Worm (Caenorhabditis elegans) whole organism, L1 larva: ENCODE results near the gene F35H8.2.

Experiments
- C04F5.9 ChIP-seq: sonication (generic microtip); optimal IDR thresholded peaks from 2 replicates; lab custom pipeline; 2016; ENCODE audit warnings: missing genetic modification characterization, missing compliant biosample characterization
- C16A3.4 ChIP-seq: fragments of 150-350 bp; optimal IDR thresholded peaks from 2 replicates; lab custom pipeline; 2014; ENCODE audit warnings: missing biosample characterization, missing genetic modification characterization
- C34B4.2 ChIP-seq: sonication (generic microtip); optimal IDR thresholded peaks from 2 replicates; lab custom pipeline; 2017; ENCODE audit warnings: mild to moderate bottlenecking, missing genetic modification characterization, missing compliant biosample characterization
- F16B12.6 ChIP-seq: fragments of 150-350 bp; optimal IDR thresholded peaks from 2 replicates; lab custom pipeline; 2014; ENCODE audit warnings: missing biosample characterization, missing genetic modification characterization
- Y116A8C.19 ChIP-seq: sonication (generic microtip); optimal IDR thresholded peaks from 2 replicates; lab custom pipeline; 2016; ENCODE audit warnings: missing compliant biosample characterization, missing genetic modification characterization, borderline replicate concordance
- aha-1 ChIP-seq: fragments of 150-350 bp; optimal IDR thresholded peaks from 2 replicates; lab custom pipeline; 2014; ENCODE audit warnings: missing biosample characterization, missing genetic modification characterization
- blmp-1 ChIP-seq: fragments of 150-350 bp; optimal IDR thresholded peaks from 2 replicates; lab custom pipeline; 2014; ENCODE audit warnings: missing biosample characterization, missing genetic modification characterization
- ceh-63 ChIP-seq: fragments of 200-800 bp; sonication (Bioruptor generic); optimal IDR thresholded peaks from 2 replicates; lab custom pipeline; 2018; ENCODE audit warnings: mild to moderate bottlenecking, missing genetic modification characterization, missing compliant biosample characterization
- ceh-8 ChIP-seq: fragments of 200-800 bp; sonication (Bioruptor generic); optimal IDR thresholded peaks from 2 replicates; lab custom pipeline; 2018; ENCODE audit warnings: mild to moderate bottlenecking, missing genetic modification characterization, moderate library complexity, missing compliant biosample characterization
- dpl-1 ChIP-seq, 3 experiments: fragments of 150-350 bp in 2 of 3; sonication (generic microtip) in 1 of 3; optimal IDR thresholded peaks; 2 replicates each; lab custom pipeline; 2014 to 2017; ENCODE audit warnings: missing biosample characterization in 3 of 3, missing genetic modification characterization in 3 of 3, missing genetic modification reagents in 3 of 3
- efl-1 ChIP-seq, 4 experiments: fragments of 150-350 bp; optimal IDR thresholded peaks in 3 of 4; peaks in 1 of 4; 1 replicate in 1 of 4; 2 replicates in 3 of 4; lab custom pipeline; 2014; ENCODE audit warnings: missing biosample characterization in 2 of 4, missing genetic modification characterization in 2 of 4, missing genetic modification reagents in 2 of 4
- efl-3 ChIP-seq: fragments of 200-800 bp; sonication (Bioruptor generic); optimal IDR thresholded peaks from 2 replicates; lab custom pipeline; 2018; ENCODE audit warnings: mild to moderate bottlenecking, missing genetic modification characterization, missing compliant biosample characterization
- egl-27 ChIP-seq, 2 experiments: fragments of 150-350 bp in 1 of 2; sonication (generic microtip); optimal IDR thresholded peaks; 3 replicates each; lab custom pipeline; 2017 to 2018; ENCODE audit warnings: missing biosample characterization in 2 of 2, missing genetic modification characterization in 2 of 2, missing genetic modification reagents in 2 of 2
- elt-2 ChIP-seq: sonication (generic microtip); optimal IDR thresholded peaks from 2 replicates; lab custom pipeline; 2016; ENCODE audit warnings: missing genetic modification characterization, mild to moderate bottlenecking, inconsistent platforms, missing compliant biosample characterization, missing genetic modification reagents
- elt-3 ChIP-seq, 6 experiments: fragments of 150-350 bp in 1 of 6; sonication (generic microtip); optimal IDR thresholded peaks; 2 replicates each; lab custom pipeline; 2017 to 2018; ENCODE audit warnings: missing biosample characterization in 6 of 6, missing genetic modification characterization in 6 of 6, inconsistent platforms in 1 of 6
- fkh-4 ChIP-seq: sonication (generic microtip); optimal IDR thresholded peaks from 2 replicates; lab custom pipeline; 2016; ENCODE audit warnings: missing compliant biosample characterization, missing genetic modification characterization, borderline replicate concordance
- fkh-8 ChIP-seq: sonication (generic microtip); optimal IDR thresholded peaks from 2 replicates; lab custom pipeline; 2016; ENCODE audit warnings: mild to moderate bottlenecking, missing genetic modification characterization, missing compliant biosample characterization
- isw-1 ChIP-seq: fragments of 200-800 bp; sonication (Bioruptor generic); IDR thresholded peaks from 2 replicates; pipeline ENCODE4 v1.3.6; 2022; ENCODE audit warnings: missing genetic modification characterization, missing compliant biosample characterization
- lin-14 ChIP-seq: fragments of 200-800 bp; sonication (Bioruptor generic); optimal IDR thresholded peaks from 2 replicates; lab custom pipeline; 2018; ENCODE audit warnings: mild to moderate bottlenecking, missing genetic modification characterization, moderate library complexity, missing compliant biosample characterization
- lin-35 ChIP-seq, 2 experiments: fragments of 150-350 bp; optimal IDR thresholded peaks; 2 replicates each; lab custom pipeline; 2014; ENCODE audit warnings: missing biosample characterization in 2 of 2, missing genetic modification characterization in 2 of 2, missing genetic modification reagents in 2 of 2
- mab-9 ChIP-seq: fragments of 200-800 bp; sonication (Bioruptor generic); IDR thresholded peaks from 2 replicates; pipeline ENCODE4 v1.3.6; 2022; ENCODE audit warnings: missing genetic modification reagents, missing genetic modification characterization, missing compliant biosample characterization
- nhr-19 ChIP-seq: fragments of 200-800 bp; sonication (Bioruptor generic); conservative IDR thresholded peaks from 2 replicates; pipeline ENCODE4 v1.3.6; 2022; ENCODE audit warnings: missing genetic modification characterization, missing compliant biosample characterization
- nhr-20 ChIP-seq: sonication (generic microtip); optimal IDR thresholded peaks from 2 replicates; lab custom pipeline; 2016; ENCODE audit warnings: mild to moderate bottlenecking, missing genetic modification characterization, missing compliant biosample characterization
- nhr-71 ChIP-seq: sonication (generic microtip); optimal IDR thresholded peaks from 2 replicates; lab custom pipeline; 2016; ENCODE audit warnings: mild to moderate bottlenecking, missing genetic modification characterization, moderate library complexity, missing compliant biosample characterization
- nhr-77 ChIP-seq: fragments of 150-350 bp; optimal IDR thresholded peaks from 2 replicates; lab custom pipeline; 2014; ENCODE audit warnings: missing biosample characterization, missing genetic modification characterization
- nhr-84 ChIP-seq: sonication (generic microtip); optimal IDR thresholded peaks from 2 replicates; lab custom pipeline; 2017; ENCODE audit warnings: missing biosample characterization, missing genetic modification characterization
- skn-1 ChIP-seq: fragments of 150-350 bp; optimal IDR thresholded peaks from 2 replicates; lab custom pipeline; 2014; ENCODE audit warnings: missing biosample characterization, missing genetic modification characterization
- snu-23 ChIP-seq: sonication (generic microtip); optimal IDR thresholded peaks from 2 replicates; lab custom pipeline; 2016; ENCODE audit warnings: missing genetic modification characterization, missing compliant biosample characterization
- sup-37 ChIP-seq: fragments of 200-800 bp; sonication (Bioruptor generic); optimal IDR thresholded peaks from 2 replicates; lab custom pipeline; 2018; ENCODE audit warnings: mild to moderate bottlenecking, missing genetic modification characterization, missing compliant biosample characterization
- unc-130 ChIP-seq: fragments of 150-350 bp; optimal IDR thresholded peaks from 2 replicates; lab custom pipeline; 2017; ENCODE audit warnings: missing biosample characterization, missing genetic modification characterization, inconsistent platforms
- unc-30 ChIP-seq: sonication (generic microtip); optimal IDR thresholded peaks from 2 replicates; lab custom pipeline; 2017; ENCODE audit warnings: missing biosample characterization, missing genetic modification characterization
- unc-62 ChIP-seq: fragments of 150-350 bp; optimal IDR thresholded peaks from 2 replicates; lab custom pipeline; 2014; ENCODE audit warnings: missing biosample characterization, missing genetic modification reagents, missing genetic modification characterization
- unc-98 ChIP-seq: fragments of 200-800 bp; sonication (Bioruptor generic); IDR thresholded peaks from 2 replicates; pipeline ENCODE4 v1.3.6; 2022; ENCODE audit warnings: missing genetic modification characterization, missing compliant biosample characterization
- zag-1 ChIP-seq: fragments of 150-350 bp; optimal IDR thresholded peaks from 2 replicates; lab custom pipeline; 2014; ENCODE audit warnings: missing biosample characterization, missing genetic modification characterization

F35H8.2 gene

DNA sequence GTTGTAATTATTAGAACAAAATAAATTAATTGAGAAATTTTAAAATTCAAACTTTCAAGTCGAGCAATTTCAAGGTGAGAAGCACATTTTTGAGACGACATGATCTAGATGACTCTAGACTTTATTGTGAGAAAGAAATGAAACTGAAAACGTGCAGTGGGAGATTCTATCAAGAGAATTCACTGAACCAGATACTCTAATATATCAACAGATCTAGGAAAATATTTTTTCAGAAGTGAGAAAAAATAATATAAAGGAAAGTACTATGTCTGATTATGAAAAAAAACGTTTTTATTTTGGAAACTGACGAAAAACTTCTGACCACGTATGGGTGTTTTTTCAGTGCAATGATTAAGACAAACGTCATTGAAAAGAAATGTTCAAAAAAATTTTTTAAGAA lies 14.6 kb upstream of the F35H8.2 start, which contains the start of gene sra-3:
sra-3 (minus strand) TSS at position 101 of the 400 bp plus-strand sequence.
- no peak for TF ChIP-seq nhr-20 (tag; lab: Kevin White, UChicago)
- no peak for TF ChIP-seq elt-3 (tag; optimal IDR thresholded peaks at IDR 0.05; lab: Kevin White, UChicago)
- TF ChIP-seq skn-1 (tag; lab: Kevin White, UChicago) = no peak
- no peak for TF ChIP-seq Y116A8C.19
- TF ChIP-seq blmp-1 = no peak
- TF ChIP-seq nhr-77 (tag; lab: Kevin White, UChicago) = no peak
- TF ChIP-seq C34B4.2 (tag; lab: Kevin White, UChicago) = no peak
- TF ChIP-seq fkh-4 = no peak
- no peak for TF ChIP-seq nhr-84
- TF ChIP-seq nhr-19 (GFP tag; lab: Robert Waterston, UW) = no peak
- no peak for TF ChIP-seq efl-3 (GFP tag; lab: Kevin White, UChicago)

DNA sequence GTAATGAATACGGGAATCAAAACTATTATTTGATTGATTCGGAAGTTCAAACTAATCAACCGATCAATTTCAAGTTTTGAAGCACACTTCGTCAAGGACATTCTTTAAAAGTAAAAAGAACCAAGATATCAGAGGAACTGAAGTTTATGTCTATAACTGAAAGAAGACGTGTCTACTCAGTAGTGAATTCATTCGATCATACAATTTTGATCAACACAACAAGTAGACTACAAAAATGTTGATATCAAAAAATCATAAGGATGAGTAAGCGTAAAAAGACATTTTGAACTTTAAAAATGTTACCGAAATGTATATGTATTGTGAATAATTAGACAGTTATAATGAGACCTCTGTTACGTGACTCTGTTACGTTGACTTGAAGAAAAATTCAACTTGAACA lies 12.5 kb upstream of the F35H8.2 start, which contains the start of gene sra-4:
sra-4 (minus strand) TSS at position 101 of the 400 bp plus-strand sequence.
- TF ChIP-seq C16A3.4 (tag; lab: Kevin White, UChicago) (no peak), lin-14 (GFP tag; lab: Kevin White, UChicago) (no peak), skn-1 (tag; lab: Kevin White, UChicago) (no peak), sup-37 (GFP tag; lab: Kevin White, UChicago) (no peak)

DNA sequence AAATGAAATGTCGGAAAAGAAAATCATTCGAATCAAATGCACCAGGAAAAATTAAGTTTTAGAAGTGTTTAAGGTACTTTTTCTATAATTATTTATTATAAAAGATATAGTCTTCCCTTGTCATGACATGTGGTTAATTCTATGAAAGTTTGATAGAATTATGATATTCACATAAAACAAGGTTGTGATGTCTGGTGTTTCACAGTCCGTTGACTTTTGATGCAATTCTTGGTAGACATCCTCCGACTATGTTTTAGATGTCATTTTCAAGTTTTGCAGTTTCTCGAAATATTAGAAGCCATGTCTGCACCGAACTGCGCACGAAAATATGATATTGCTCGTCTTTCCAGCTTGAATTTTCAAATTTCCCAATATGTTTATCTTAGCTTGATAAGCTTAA lies 10.9 kb upstream of the F35H8.2 start, which contains the start of gene sra-7:
sra-7 (plus strand) TSS at position 301 of the 400 bp plus-strand sequence.
- TF ChIP-seq fkh-8 (tag; lab: Kevin White, UChicago) (peak; percentile 10), mab-9 (GFP tag; lab: Robert Waterston, UW) (no peak)

DNA sequence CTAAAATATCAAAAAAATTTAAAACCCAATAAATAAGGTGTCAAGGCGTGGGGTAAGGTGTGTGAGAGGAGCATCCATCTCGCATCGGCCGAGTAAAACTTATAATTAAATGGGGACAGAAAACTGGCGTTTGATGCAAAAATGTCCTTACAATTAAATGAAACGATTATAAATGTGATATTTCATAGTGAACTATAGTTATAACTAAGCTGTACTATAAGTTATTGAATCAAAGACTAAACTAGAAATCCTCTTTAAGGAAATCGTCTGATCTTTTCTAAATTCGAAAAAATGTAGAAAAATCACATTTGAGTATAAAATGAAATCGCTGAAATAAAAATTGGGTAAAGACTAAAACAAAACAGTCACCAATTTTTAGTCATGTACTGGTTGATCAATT lies 4.6 kb upstream of the F35H8.2 start, which contains the start of gene sra-6:
sra-6 (minus strand) TSS at position 101 of the 400 bp plus-strand sequence.
- TF ChIP-seq ceh-63 (no peak), unc-130 (tag; lab: Kevin White, UChicago) (no peak), C04F5.9 (tag; lab: Kevin White, UChicago) (no peak), Y116A8C.19 (no peak)

DNA sequence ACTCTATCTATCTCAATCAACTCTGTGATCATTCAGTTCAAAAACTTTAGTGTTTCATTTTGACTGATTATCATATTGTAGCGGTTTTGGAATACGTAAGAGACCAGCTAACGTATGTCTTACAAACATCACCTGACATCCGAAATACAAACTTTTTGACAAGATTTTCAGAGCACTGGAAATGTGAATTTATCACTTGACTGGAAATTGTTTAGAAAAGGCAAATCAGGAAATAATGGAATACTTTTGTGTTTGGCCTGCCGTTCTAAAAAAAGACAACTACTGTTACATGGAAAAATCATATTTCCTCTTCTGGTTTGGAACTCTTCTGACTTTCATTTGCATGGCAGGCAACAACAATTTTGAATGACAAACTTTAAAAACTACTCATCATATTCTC lies 3.8 kb upstream of the F35H8.2 start, which contains the start of gene F35H8.12:
F35H8.12 (plus strand) TSS at position 301 of the 400 bp plus-strand sequence.
- TF ChIP-seq unc-62 (GFP tag; lab: Kevin White, UChicago) (no peak), efl-1 (optimal IDR thresholded peaks at IDR 0.05; lab: Kevin White, UChicago) (no peak), efl-1 (GFP tag; optimal IDR thresholded peaks at IDR 0.05 in 1 of 2; lab: Kevin White, UChicago) (peak in 1 of 2 experiments; percentile 43)

DNA sequence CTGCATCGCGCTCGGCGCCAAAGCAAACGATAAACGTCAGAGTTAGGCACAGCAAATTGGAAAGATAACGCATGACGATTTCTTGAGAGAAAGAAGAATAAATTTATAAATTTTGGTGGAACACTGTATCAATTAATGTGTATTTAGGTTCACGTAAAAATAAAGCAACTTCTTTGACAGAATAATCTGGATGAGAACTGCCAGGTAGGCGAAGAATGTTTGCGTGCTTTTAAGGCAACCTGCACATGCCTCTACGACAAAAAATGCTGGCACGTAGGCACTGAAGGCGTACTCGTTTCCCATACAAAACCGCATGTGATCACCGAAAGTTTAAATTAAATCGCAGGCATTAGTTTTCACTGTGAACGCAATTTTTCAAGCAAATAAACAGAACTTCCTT lies 2.1 kb upstream of the F35H8.2 start, which contains the start of gene F35H8.1:
F35H8.1 (minus strand) TSS at position 101 of the 400 bp plus-strand sequence.
- TF ChIP-seq lin-35 (GFP tag; optimal IDR thresholded peaks at IDR 0.05; lab: Kevin White, UChicago) (no peak), elt-3 (tag; optimal IDR thresholded peaks at IDR 0.05; lab: Kevin White, UChicago) (no peak), ceh-8 (no peak), efl-1 (optimal IDR thresholded peaks at IDR 0.05; lab: Kevin White, UChicago) (no peak), efl-1 (GFP tag; optimal IDR thresholded peaks at IDR 0.05 in 1 of 2; lab: Kevin White, UChicago) (no peak), aha-1 (tag; lab: Kevin White, UChicago) (no peak), nhr-19 (GFP tag; lab: Robert Waterston, UW) (no peak), unc-98 (GFP tag; lab: Robert Waterston, UW) (no peak), nhr-71 (no peak), dpl-1 (GFP tag; optimal IDR thresholded peaks at IDR 0.05; lab: Kevin White, UChicago) (no peak), isw-1 (GFP tag; lab: Robert Waterston, UW) (no peak), unc-30 (tag; lab: Kevin White, UChicago) (no peak), Y116A8C.19 (no peak), snu-23 (GFP tag; lab: Kevin White, UChicago) (no peak), F16B12.6 (tag; lab: Kevin White, UChicago) (no peak), zag-1 (tag; lab: Kevin White, UChicago) (no peak), unc-130 (tag; lab: Kevin White, UChicago) (no peak), egl-27 (tag; optimal IDR thresholded peaks at IDR 0.05; lab: Kevin White, UChicago) (no peak), elt-2 (no peak)
